Fruit fly (Drosophila melanogaster): ENCODE measurements around the gene CG11249.

Gene CG11249

DNA sequence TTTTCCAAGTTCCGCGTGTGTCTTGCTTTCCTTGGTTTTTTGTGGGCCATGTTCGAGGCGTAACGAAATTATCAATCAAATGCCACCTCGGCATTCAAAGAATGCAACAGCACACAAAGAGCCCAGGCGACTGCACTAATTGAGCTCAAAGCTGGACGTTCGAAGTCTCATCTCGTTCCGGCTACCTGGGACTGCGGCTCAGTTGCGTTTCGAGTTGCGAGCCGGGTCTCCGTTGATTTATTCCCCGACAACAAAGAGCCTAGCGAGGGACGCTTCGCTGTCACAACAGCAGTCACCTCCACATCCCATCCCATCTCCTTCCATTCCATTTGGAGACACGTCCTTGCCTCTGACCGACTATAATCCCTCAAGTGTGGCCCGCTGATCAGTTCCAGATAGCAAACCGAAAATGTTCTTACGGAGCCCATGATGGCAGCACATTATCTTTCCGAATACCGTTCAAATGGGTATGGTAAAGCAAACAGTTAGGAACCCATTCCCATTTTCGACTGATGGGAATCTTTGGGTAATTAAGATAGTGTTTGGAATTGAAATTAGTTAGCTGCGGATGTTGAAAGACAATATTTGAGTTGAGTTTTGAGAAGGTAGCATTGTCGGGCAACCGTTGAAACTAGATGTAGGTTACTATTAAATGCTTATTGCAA, 28.9 kb upstream of the CG11249 start:
- TF ChIP-seq pan (optimal IDR thresholded peaks at IDR 0.05), result no peak
- no peak for TF ChIP-seq HLH106 (tag; optimal IDR thresholded peaks at IDR 0.05)
- no peak for TF ChIP-seq Jra (GFP tag; optimal IDR thresholded peaks at IDR 0.05)
- no peak for TF ChIP-seq h (GFP tag; optimal IDR thresholded peaks at IDR 0.05)
- no peak for TF ChIP-seq Hr78 (GFP tag; optimal IDR thresholded peaks at IDR 0.05)
- no peak for TF ChIP-seq foxo (GFP tag; optimal IDR thresholded peaks at IDR 0.05)
- TF ChIP-seq dl (GFP tag; optimal IDR thresholded peaks at IDR 0.05; ENCODE audit: insufficient read depth in 1 of 2, partially characterized antibody in 2 of 2), result no peak
- TF ChIP-seq Abd-B (GFP tag; optimal IDR thresholded peaks at IDR 0.05), result no peak
- no peak for TF ChIP-seq woc (GFP tag; optimal IDR thresholded peaks at IDR 0.05)
- no peak for TF ChIP-seq N (GFP tag; optimal IDR thresholded peaks at IDR 0.05)

DNA sequence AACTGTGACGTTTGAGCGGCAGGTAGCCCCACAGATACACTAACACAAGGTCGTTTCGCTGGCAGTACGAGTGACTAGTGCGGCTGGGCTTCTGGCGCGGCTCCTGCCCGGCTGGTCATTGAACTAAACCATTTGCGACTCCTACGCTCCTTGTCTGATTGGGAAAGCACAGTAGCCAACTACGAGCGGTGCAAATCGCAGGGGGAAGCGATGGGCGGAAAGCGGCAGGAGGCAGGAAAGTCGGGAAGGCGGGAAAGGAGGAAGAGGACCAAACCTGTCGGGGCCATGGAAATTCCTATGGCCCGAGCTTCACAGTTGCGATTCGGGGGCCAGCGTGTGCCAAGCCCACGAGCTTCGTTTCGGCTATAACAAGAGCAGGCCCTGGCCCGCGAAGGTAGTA, 27.8 kb upstream of the CG11249 start:
- peak; percentile 17 for TF ChIP-seq woc (GFP tag; optimal IDR thresholded peaks at IDR 0.05)
- no peak for TF ChIP-seq Abd-B (GFP tag; optimal IDR thresholded peaks at IDR 0.05)

DNA sequence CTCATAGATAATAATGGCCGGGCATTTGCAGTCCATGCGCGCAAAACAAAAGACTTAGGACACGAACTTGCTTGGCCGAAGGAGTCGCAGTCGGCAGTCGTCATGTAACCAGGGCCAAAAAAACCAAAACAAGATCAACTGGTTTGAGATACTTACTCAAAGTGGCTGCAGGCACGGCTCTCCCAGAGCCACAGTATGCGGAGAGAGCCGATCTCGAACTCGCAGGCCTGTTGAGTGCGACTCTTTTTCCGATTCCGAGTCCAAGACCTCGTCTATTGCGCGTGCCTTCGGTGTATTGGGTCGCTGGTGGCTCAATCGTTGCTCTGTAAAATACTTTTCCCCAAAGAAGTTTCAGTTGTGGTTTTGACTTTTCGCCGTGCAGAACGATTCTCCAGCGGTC, 27.3 kb upstream of the CG11249 start, which contains the start of gene CG43980:
TSS of gene CG43980 (plus strand) at position 352 of the 400 bp plus-strand sequence.
- peak; percentile 12 for TF ChIP-seq br (GFP tag; optimal IDR thresholded peaks at IDR 0.05)
- TF ChIP-seq h (GFP tag; optimal IDR thresholded peaks at IDR 0.05), result peak; percentile 14
- TF ChIP-seq Dif (GFP tag; optimal IDR thresholded peaks at IDR 0.05; ENCODE audit: partially characterized antibody), result peak; percentile 84
- TF ChIP-seq Jra (GFP tag; optimal IDR thresholded peaks at IDR 0.05), result no peak
- TF ChIP-seq N (GFP tag; optimal IDR thresholded peaks at IDR 0.05), result no peak
- no peak for TF ChIP-seq sage (GFP tag; optimal IDR thresholded peaks at IDR 0.05)
- TF ChIP-seq Vsx2 (GFP tag; optimal IDR thresholded peaks at IDR 0.05; ENCODE audit: partially characterized antibody), result peak; percentile 79
- TF ChIP-seq dl (GFP tag; optimal IDR thresholded peaks at IDR 0.05; ENCODE audit: insufficient read depth in 1 of 2, partially characterized antibody in 2 of 2), result peak; percentile 66 to 81
- peak; percentile 25 for TF ChIP-seq Rel (GFP tag; optimal IDR thresholded peaks at IDR 0.05)
- no peak for TF ChIP-seq Rel (tag; optimal IDR thresholded peaks at IDR 0.05)
- no peak for TF ChIP-seq rgr (GFP tag; optimal IDR thresholded peaks at IDR 0.05)

DNA sequence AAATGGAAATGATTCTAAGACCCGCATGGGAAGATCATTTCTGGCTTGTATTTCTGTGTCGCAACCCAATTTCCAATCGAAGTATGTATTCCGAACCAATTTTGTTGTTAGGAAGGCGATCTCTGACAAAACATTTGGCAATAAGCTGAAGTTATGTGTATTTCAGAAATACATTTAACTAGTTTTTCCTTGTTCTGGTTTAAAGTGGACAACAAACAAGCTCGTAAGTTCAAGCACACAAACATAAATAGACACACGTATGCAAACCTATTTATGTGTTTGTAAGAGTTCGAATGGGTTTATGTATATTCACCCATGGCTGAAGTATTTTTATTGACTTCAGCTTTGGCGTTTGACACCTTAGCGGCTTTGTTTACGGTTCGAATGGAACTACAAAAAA, 26.1 kb upstream of the CG11249 start:
- no peak for TF ChIP-seq Hr78 (GFP tag; optimal IDR thresholded peaks at IDR 0.05)
- no peak for TF ChIP-seq Abd-B (GFP tag; optimal IDR thresholded peaks at IDR 0.05)
- no peak for TF ChIP-seq HLH106 (tag; optimal IDR thresholded peaks at IDR 0.05)
- TF ChIP-seq OdsH (GFP tag; optimal IDR thresholded peaks at IDR 0.05), result no peak
- no peak for TF ChIP-seq CG9705 (GFP tag; optimal IDR thresholded peaks at IDR 0.05)
- TF ChIP-seq h (GFP tag; optimal IDR thresholded peaks at IDR 0.05), result no peak
- no peak for TF ChIP-seq dsf (GFP tag; optimal IDR thresholded peaks at IDR 0.05; ENCODE audit: borderline replicate concordance)
- no peak for TF ChIP-seq dl (GFP tag; optimal IDR thresholded peaks at IDR 0.05; ENCODE audit: insufficient read depth in 1 of 2, partially characterized antibody in 2 of 2)
- no peak for TF ChIP-seq tai (GFP tag; optimal IDR thresholded peaks at IDR 0.05)
- TF ChIP-seq sv (GFP tag; optimal IDR thresholded peaks at IDR 0.05), result no peak
- TF ChIP-seq woc (GFP tag; optimal IDR thresholded peaks at IDR 0.05), result no peak
- TF ChIP-seq CrebA (GFP tag; optimal IDR thresholded peaks at IDR 0.05; ENCODE audit: borderline replicate concordance), result no peak
- no peak for TF ChIP-seq Dif (GFP tag; optimal IDR thresholded peaks at IDR 0.05; ENCODE audit: partially characterized antibody)

DNA sequence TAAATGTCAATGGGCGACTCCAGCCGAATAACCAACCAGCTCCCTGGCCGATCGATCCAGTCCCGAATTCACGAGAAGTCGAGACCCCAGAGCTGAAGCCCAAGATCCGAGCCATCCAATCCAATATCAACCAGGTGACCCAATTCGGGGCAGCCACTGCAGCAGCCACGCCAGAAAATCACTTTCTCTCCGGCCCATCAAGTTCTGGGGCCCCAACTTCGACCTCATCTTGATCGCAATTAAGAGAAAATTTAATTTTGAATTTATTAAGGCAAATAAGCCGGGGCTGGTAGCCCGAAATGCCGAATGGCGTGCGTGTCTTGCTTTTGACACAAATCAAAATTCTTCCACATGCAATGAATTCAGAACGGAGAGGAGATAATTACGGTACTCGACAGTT, 24.1 kb upstream of the CG11249 start:
- TF ChIP-seq Rel (GFP tag; optimal IDR thresholded peaks at IDR 0.05), result no peak
- no peak for TF ChIP-seq Rel (tag; optimal IDR thresholded peaks at IDR 0.05)
- TF ChIP-seq rgr (GFP tag; optimal IDR thresholded peaks at IDR 0.05), result no peak
- TF ChIP-seq Hr78 (GFP tag; optimal IDR thresholded peaks at IDR 0.05), result no peak
- TF ChIP-seq Myc (optimal IDR thresholded peaks at IDR 0.05), result no peak
- TF ChIP-seq tai (GFP tag; optimal IDR thresholded peaks at IDR 0.05), result no peak
- TF ChIP-seq Mio (GFP tag; optimal IDR thresholded peaks at IDR 0.05), result no peak
- no peak for TF ChIP-seq h (GFP tag; optimal IDR thresholded peaks at IDR 0.05)
- TF ChIP-seq dsf (GFP tag; optimal IDR thresholded peaks at IDR 0.05; ENCODE audit: borderline replicate concordance), result no peak
- no peak for TF ChIP-seq br (GFP tag; optimal IDR thresholded peaks at IDR 0.05)
- no peak for TF ChIP-seq fru (GFP tag; optimal IDR thresholded peaks at IDR 0.05)
- no peak for TF ChIP-seq CG9705 (GFP tag; optimal IDR thresholded peaks at IDR 0.05)
- no peak for TF ChIP-seq woc (GFP tag; optimal IDR thresholded peaks at IDR 0.05)
- no peak for TF ChIP-seq usp (GFP tag; optimal IDR thresholded peaks at IDR 0.05)
- no peak for TF ChIP-seq OdsH (GFP tag; optimal IDR thresholded peaks at IDR 0.05)
- no peak for TF ChIP-seq Hr83 (GFP tag; optimal IDR thresholded peaks at IDR 0.05; ENCODE audit: poor library complexity, severe bottlenecking)

Data from whole organism, wandering third instar larva.